Worm (Caenorhabditis elegans) whole organism, mixed stage, embryonic: Measurements from ENCODE around the gene ZK970.8.

Source experiments
- lin-13 ChIP-seq: fragments of 150-350 bp; optimal IDR thresholded peaks from 2 replicates; lab custom pipeline; 2014; ENCODE audit warnings: missing biosample characterization, missing genetic modification characterization
- nhr-28 ChIP-seq: fragments of 150-350 bp; optimal IDR thresholded peaks from 2 replicates; lab custom pipeline; 2014; ENCODE audit warnings: missing biosample characterization, missing genetic modification characterization
- nhr-76 ChIP-seq: sonication (generic microtip); optimal IDR thresholded peaks from 2 replicates; lab custom pipeline; 2017; ENCODE audit warnings: missing biosample characterization, missing genetic modification characterization
- sem-2 ChIP-seq: fragments of 200-800 bp; sonication (Bioruptor generic); optimal IDR thresholded peaks from 2 replicates; lab custom pipeline; 2018; ENCODE audit warnings: mild to moderate bottlenecking, missing genetic modification characterization, missing compliant biosample characterization
- unc-39 ChIP-seq: fragments of 150-350 bp; optimal IDR thresholded peaks from 2 replicates; lab custom pipeline; 2014; ENCODE audit warnings: missing biosample characterization, missing genetic modification characterization

ce11 chrII:10316119-10316518 is 6.7 kb downstream of the ZK970.8 start, which contains the start of gene gcy-5:
- TF ChIP-seq sem-2 (no peak), unc-39 (tag; lab: Kevin White, UChicago) (no peak), lin-13 (no peak), nhr-28 (tag; lab: Kevin White, UChicago) (no peak), nhr-76 (tag; lab: Kevin White, UChicago) (no peak)
